Fruit fly (Drosophila melanogaster) whole organism, embryonic: ENCODE data around the gene CG5021.

Source experiments
- B-H1 ChIP-seq: fragments of 200-800 bp; sonication (Bioruptor generic); IDR thresholded peaks from 3 replicates; pipeline ENCODE4 v1.3.6; 2022; ENCODE audit warnings: missing biosample characterization, missing genetic modification characterization
- CG1024 ChIP-seq: fragments of 200-800 bp; sonication (Bioruptor generic); IDR thresholded peaks from 2 replicates; pipeline ENCODE4 v1.3.6; 2022; ENCODE audit warnings: missing biosample characterization, missing genetic modification characterization
- CG10543 ChIP-seq: fragments of 200-800 bp; sonication (Bioruptor generic); optimal IDR thresholded peaks from 3 replicates; lab custom pipeline; 2017; ENCODE audit warnings: missing biosample characterization, mild to moderate bottlenecking, missing genetic modification characterization, moderate library complexity
- CG11504 ChIP-seq: fragments of 200-800 bp; sonication (Bioruptor generic); optimal IDR thresholded peaks from 3 replicates; lab custom pipeline; 2019; ENCODE audit warnings: missing biosample characterization, mild to moderate bottlenecking, missing genetic modification characterization, moderate library complexity
- CG12155 ChIP-seq: fragments of 200-800 bp; sonication (Bioruptor generic); optimal IDR thresholded peaks from 3 replicates; lab custom pipeline; 2016; ENCODE audit warnings: missing biosample characterization, missing genetic modification characterization
- CG12769 ChIP-seq: fragments of 200-800 bp; sonication (Bioruptor generic); optimal IDR thresholded peaks from 2 replicates; lab custom pipeline; 2019; ENCODE audit warnings: missing biosample characterization, mild to moderate bottlenecking, missing genetic modification characterization, moderate library complexity
- CG14710 ChIP-seq: fragments of 200-800 bp; sonication (Bioruptor generic); optimal IDR thresholded peaks from 3 replicates; lab custom pipeline; 2019; ENCODE audit warnings: missing biosample characterization, mild to moderate bottlenecking, missing genetic modification characterization, moderate library complexity
- CG15601 ChIP-seq: fragments of 200-800 bp; sonication (Bioruptor generic); optimal IDR thresholded peaks from 3 replicates; lab custom pipeline; 2019; ENCODE audit warnings: missing biosample characterization, mild to moderate bottlenecking, missing genetic modification characterization, moderate library complexity
- CG15696 ChIP-seq: fragments of 200-800 bp; sonication (Bioruptor generic); optimal IDR thresholded peaks from 2 replicates; lab custom pipeline; 2019; ENCODE audit warnings: missing biosample characterization, mild to moderate bottlenecking, missing genetic modification characterization, moderate library complexity
- CG1647 ChIP-seq: fragments of 200-800 bp; sonication (Bioruptor generic); optimal IDR thresholded peaks from 3 replicates; lab custom pipeline; 2016; ENCODE audit warnings: missing biosample characterization, missing genetic modification characterization
- CG16813 ChIP-seq: fragments of 200-800 bp; sonication (Bioruptor generic); IDR thresholded peaks from 3 replicates; pipeline ENCODE4 v1.3.6; 2022; ENCODE audit warnings: missing biosample characterization, missing genetic modification characterization; ENCODE audit not compliant: partially characterized antibody
- CG2129 ChIP-seq: fragments of 200-800 bp; sonication (Bioruptor generic); IDR thresholded peaks from 2 replicates; pipeline ENCODE4 v1.3.6; 2022; ENCODE audit warnings: missing biosample characterization, missing genetic modification characterization; ENCODE audit not compliant: partially characterized antibody
- CG2199 ChIP-seq: fragments of 200-800 bp; sonication (Bioruptor generic); IDR thresholded peaks from 3 replicates; pipeline ENCODE4 v1.3.6; 2022; ENCODE audit warnings: missing biosample characterization, missing genetic modification characterization
- CG2678 ChIP-seq: fragments of 200-800 bp; sonication (Bioruptor generic); optimal IDR thresholded peaks from 3 replicates; lab custom pipeline; 2019; ENCODE audit warnings: missing biosample characterization, mild to moderate bottlenecking, missing genetic modification characterization, moderate library complexity
- CG30431 ChIP-seq: fragments of 200-800 bp; sonication (Bioruptor generic); optimal IDR thresholded peaks from 2 replicates; lab custom pipeline; 2017; ENCODE audit warnings: missing biosample characterization, missing genetic modification characterization
- CG3065 ChIP-seq: fragments of 200-800 bp; sonication (Bioruptor generic); optimal IDR thresholded peaks from 2 replicates; lab custom pipeline; 2016; ENCODE audit warnings: missing biosample characterization, missing genetic modification characterization
- CG3838 ChIP-seq: fragments of 200-800 bp; sonication (Bioruptor generic); optimal IDR thresholded peaks from 3 replicates; lab custom pipeline; 2016; ENCODE audit warnings: missing biosample characterization, missing genetic modification characterization
- CG6272 ChIP-seq: fragments of 200-800 bp; sonication (Bioruptor generic); IDR thresholded peaks from 2 replicates; pipeline ENCODE4 v1.3.6; 2022; ENCODE audit warnings: missing biosample characterization, missing genetic modification characterization
- CG6683 ChIP-seq: fragments of 200-800 bp; sonication (Bioruptor generic); optimal IDR thresholded peaks from 2 replicates; lab custom pipeline; 2017; ENCODE audit warnings: missing biosample characterization, mild to moderate bottlenecking, missing genetic modification characterization, missing genetic modification reagents
- CG7928 ChIP-seq: fragments of 200-800 bp; sonication (Bioruptor generic); optimal IDR thresholded peaks from 2 replicates; lab custom pipeline; 2017; ENCODE audit warnings: missing biosample characterization, mild to moderate bottlenecking, missing genetic modification characterization
- CHES-1-like ChIP-seq: fragments of 200-800 bp; sonication (Bioruptor generic); optimal IDR thresholded peaks from 2 replicates; lab custom pipeline; 2016; ENCODE audit warnings: missing biosample characterization, missing genetic modification characterization
- Dek ChIP-seq: fragments of 200-800 bp; sonication (Bioruptor generic); optimal IDR thresholded peaks from 3 replicates; lab custom pipeline; 2019; ENCODE audit warnings: missing biosample characterization, mild to moderate bottlenecking, missing genetic modification characterization, moderate library complexity
- Fer2 ChIP-seq: fragments of 200-800 bp; sonication (Bioruptor generic); optimal IDR thresholded peaks from 2 replicates; lab custom pipeline; 2018; ENCODE audit warnings: missing biosample characterization, mild to moderate bottlenecking, missing genetic modification characterization, moderate library complexity
- Hey ChIP-seq: fragments of 200-800 bp; sonication (Bioruptor generic); optimal IDR thresholded peaks from 3 replicates; lab custom pipeline; 2018; ENCODE audit warnings: missing biosample characterization, mild to moderate bottlenecking, missing genetic modification characterization
- Jarid2 ChIP-seq: fragments of 200-800 bp; sonication (Bioruptor generic); optimal IDR thresholded peaks from 3 replicates; lab custom pipeline; 2017; ENCODE audit warnings: mild to moderate bottlenecking, missing biosample characterization, missing genetic modification reagents, missing genetic modification characterization
- NFAT ChIP-seq: fragments of 200-800 bp; sonication (Bioruptor generic); IDR thresholded peaks from 2 replicates; pipeline ENCODE4 v1.3.6; 2022; ENCODE audit warnings: missing biosample characterization, missing genetic modification characterization
- Oaz ChIP-seq: fragments of 200-800 bp; sonication (Bioruptor generic); IDR thresholded peaks from 2 replicates; pipeline ENCODE4 v1.3.6; 2022; ENCODE audit warnings: missing biosample characterization, missing genetic modification characterization
- Sox100B ChIP-seq: fragments of 200-800 bp; sonication (Bioruptor generic); optimal IDR thresholded peaks from 3 replicates; lab custom pipeline; 2018; ENCODE audit warnings: missing biosample characterization, mild to moderate bottlenecking, missing genetic modification characterization
- abd-A ChIP-seq: fragments of 200-800 bp; sonication (Bioruptor generic); optimal IDR thresholded peaks from 3 replicates; lab custom pipeline; 2019; ENCODE audit warnings: missing biosample characterization, mild to moderate bottlenecking, missing genetic modification characterization, moderate library complexity
- ash1 ChIP-seq: fragments of 200-800 bp; sonication (Bioruptor generic); optimal IDR thresholded peaks from 2 replicates; lab custom pipeline; 2018; ENCODE audit warnings: missing biosample characterization, mild to moderate bottlenecking, missing genetic modification characterization
- ato ChIP-seq: fragments of 200-800 bp; sonication (Bioruptor generic); IDR thresholded peaks from 2 replicates; pipeline ENCODE4 v1.3.6; 2022; ENCODE audit warnings: missing biosample characterization, missing genetic modification characterization; ENCODE audit not compliant: partially characterized antibody
- croc ChIP-seq: fragments of 200-800 bp; sonication (Bioruptor generic); conservative IDR thresholded peaks from 3 replicates; pipeline ENCODE4 v1.3.6; 2022; ENCODE audit warnings: missing biosample characterization, missing genetic modification characterization
- fd102C ChIP-seq: fragments of 200-800 bp; sonication (Bioruptor generic); optimal IDR thresholded peaks from 2 replicates; lab custom pipeline; 2018; ENCODE audit warnings: missing biosample characterization, mild to moderate bottlenecking, missing genetic modification characterization, moderate library complexity
- gsb-n ChIP-seq: fragments of 200-800 bp; sonication (Bioruptor generic); optimal IDR thresholded peaks from 3 replicates; lab custom pipeline; 2018; ENCODE audit warnings: missing biosample characterization, mild to moderate bottlenecking, missing genetic modification characterization
- hth ChIP-seq: fragments of >200 bp; optimal IDR thresholded peaks from 2 replicates; lab custom pipeline; 2017; ENCODE audit warnings: inconsistent platforms
- lola ChIP-seq, 3 experiments: fragments of >200 bp in 2 of 3; fragments of 200-800 bp in 1 of 3; sonication (Bioruptor generic) in 1 of 3; optimal IDR thresholded peaks; 2 replicates each; lab custom pipeline; 2017 to 2019; ENCODE audit warnings: missing biosample characterization in 3 of 3, missing genetic modification characterization in 3 of 3, mild to moderate bottlenecking in 1 of 3, moderate library complexity in 1 of 3
- lov ChIP-seq, 2 experiments: fragments of 200-800 bp in 1 of 2; fragments of >200 bp in 1 of 2; sonication (Bioruptor generic) in 1 of 2; IDR thresholded peaks in 1 of 2; optimal IDR thresholded peaks in 1 of 2; 2 replicates in 1 of 2; 3 replicates in 1 of 2; pipeline versions ENCODE4 v1.3.6 to Lab custom; 2017 to 2022; ENCODE audit warnings: missing biosample characterization in 1 of 2, missing genetic modification characterization in 1 of 2
- mam ChIP-seq: fragments of 200-800 bp; sonication (Bioruptor generic); optimal IDR thresholded peaks from 3 replicates; lab custom pipeline; 2016; ENCODE audit warnings: missing biosample characterization, missing genetic modification characterization
- sens-2 ChIP-seq: fragments of 200-800 bp; sonication (Bioruptor generic); IDR thresholded peaks from 2 replicates; pipeline ENCODE4 v1.3.6; 2022; ENCODE audit warnings: missing biosample characterization, missing genetic modification characterization
- sima ChIP-seq: fragments of 200-800 bp; sonication (Bioruptor generic); optimal IDR thresholded peaks from 2 replicates; lab custom pipeline; 2016; ENCODE audit warnings: missing biosample characterization, missing genetic modification characterization
- sna ChIP-seq: fragments of 200-800 bp; sonication (Bioruptor generic); IDR thresholded peaks from 2 replicates; pipeline ENCODE4 v1.3.6; 2022; ENCODE audit warnings: missing biosample characterization, missing genetic modification characterization; ENCODE audit not compliant: partially characterized antibody
- sr ChIP-seq: fragments of 200-800 bp; sonication (Bioruptor generic); IDR thresholded peaks from 3 replicates; pipeline ENCODE4 v1.3.6; 2022; ENCODE audit warnings: missing biosample characterization, missing genetic modification characterization
- toy ChIP-seq: fragments of 200-800 bp; sonication (Bioruptor generic); IDR thresholded peaks from 2 replicates; pipeline ENCODE4 v1.3.6; 2022; ENCODE audit warnings: missing biosample characterization, missing genetic modification characterization
- trh ChIP-seq: fragments of 200-800 bp; sonication (Bioruptor generic); optimal IDR thresholded peaks from 2 replicates; lab custom pipeline; 2016; ENCODE audit warnings: missing biosample characterization, missing genetic modification characterization
- twi ChIP-seq: fragments of 200-800 bp; optimal IDR thresholded peaks from 2 replicates; lab custom pipeline; 2019; ENCODE audit warnings: missing biosample characterization, mild to moderate bottlenecking, missing genetic modification characterization, moderate library complexity
- vnd ChIP-seq: fragments of 200-800 bp; sonication (Bioruptor generic); IDR thresholded peaks from 3 replicates; pipeline ENCODE4 v1.3.6; 2022; ENCODE audit warnings: missing biosample characterization, missing genetic modification characterization; ENCODE audit not compliant: partially characterized antibody
- zfh2 ChIP-seq: fragments of 200-800 bp; sonication (Bioruptor generic); optimal IDR thresholded peaks from 2 replicates; lab custom pipeline; 2016; ENCODE audit warnings: missing biosample characterization, missing genetic modification characterization

Gene CG5021

dm6 chr3L:8974478-8975477, 8.1 kb downstream of the CG5021 start, which contains the start of the genes pix and Srp68 (continued):
- TF ChIP-seq Jarid2 (GFP tag; lab: Kevin White, UChicago) (no peak), mam (GFP tag; lab: Kevin White, UChicago) (peak; percentile 39), fd102C (GFP tag; lab: Kevin White, UChicago) (no peak), abd-A (tag; lab: Kevin White, UChicago) (no peak), Sox100B (no peak), gsb-n (no peak), CG14710 (peak; percentile 87), CG6272 (GFP tag; lab: Robert Waterston, UW) (peak; percentile 47; the same call in 1 of the 2 replicates), CG11504 (no peak), hth (lab: Kevin White, UChicago) (no peak), CG15601 (tag; lab: Kevin White, UChicago) (peak; percentile 62), croc (GFP tag; lab: Robert Waterston, UW) (peak; percentile 47; the same call in 2 of the 3 replicates), CG16813 (GFP tag; lab: Robert Waterston, UW) (peak; percentile 88), zfh2 (peak; percentile 55), CG1647 (peak; percentile 40), ash1 (GFP tag; lab: Kevin White, UChicago) (no peak), CG3838 (GFP tag; lab: Kevin White, UChicago) (no peak), Fer2 (peak; percentile 59), CG7928 (GFP tag; lab: Kevin White, UChicago) (peak; percentile 18), sr (no peak), CG12769 (tag; lab: Kevin White, UChicago) (no peak), Dek (tag; lab: Kevin White, UChicago) (peak; percentile 60), CG6683 (peak; percentile 18), lov (optimal IDR thresholded peaks at IDR 0.05; lab: Kevin White, UChicago) (no peak), lov (GFP tag; IDR thresholded peaks at IDR 0.05; lab: Robert Waterston, UW) (no peak), trh (GFP tag; lab: Kevin White, UChicago) (no peak), vnd (peak; percentile 87), CG2129 (GFP tag; lab: Robert Waterston, UW) (0 out of 2 replicates have a peak, but pooled peaks have one; percentile 68), toy (GFP tag; lab: Robert Waterston, UW) (no peak), sna (GFP tag; lab: Robert Waterston, UW) (peak; percentile 75), CG2678 (no peak), CG15696 (peak; percentile 66), ato (GFP tag; lab: Robert Waterston, UW) (no peak), CG2199 (no peak), sima (GFP tag; lab: Kevin White, UChicago) (no peak), twi (tag; lab: Kevin White, UChicago) (peak; percentile 63), B-H1 (no peak), CHES-1-like (GFP tag; lab: Kevin White, UChicago) (peak; percentile 45), lola (GFP tag; optimal IDR thresholded peaks at IDR 0.05; lab: Kevin White, UChicago) (peak in 1 of 3 experiments; percentile 75), NFAT (0 out of 2 replicates have a peak, but pooled peaks have one; percentile 34), CG3065 (GFP tag; lab: Kevin White, UChicago) (no peak), Oaz (no peak), Hey (tag; lab: Kevin White, UChicago) (no peak), CG1024 (no peak), CG12155 (peak; percentile 74), CG10543 (peak; percentile 81), CG30431 (GFP tag; lab: Kevin White, UChicago) (peak; percentile 17), sens-2 (GFP tag; lab: Robert Waterston, UW) (no peak)
